Worm (Caenorhabditis elegans): ENCODE measurements around the gene mrpl-18.

DNA sequence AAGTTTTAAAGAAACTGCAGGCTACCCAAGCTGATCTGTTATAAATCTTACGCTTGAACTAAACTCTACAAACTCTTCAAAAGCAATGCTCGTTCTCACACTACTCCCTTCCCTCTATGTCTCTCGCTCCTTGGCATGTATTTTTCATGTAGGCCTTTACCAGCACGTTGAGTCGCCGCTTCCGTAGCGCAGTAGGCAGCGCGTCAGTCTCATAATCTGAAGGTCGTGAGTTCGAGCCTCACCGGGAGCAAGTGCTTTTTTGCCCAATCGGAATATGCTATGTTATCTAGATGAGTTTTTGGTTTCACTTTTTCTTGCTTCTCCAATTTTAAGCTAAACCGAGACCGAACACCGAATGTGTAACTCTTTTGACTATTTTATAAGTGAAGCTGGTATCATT lies 38.3 kb upstream of the mrpl-18 start:
- no peak for TF ChIP-seq elt-3 (tag; optimal IDR thresholded peaks at IDR 0.05)
- peak; percentile 57 for TF ChIP-seq sma-9 (GFP tag; optimal IDR thresholded peaks at IDR 0.05)
- no peak for TF ChIP-seq sma-9 (tag; optimal IDR thresholded peaks at IDR 0.05)
- TF ChIP-seq mab-5 (tag; optimal IDR thresholded peaks at IDR 0.05), result no peak
- no peak for TF ChIP-seq nhr-23 (tag; optimal IDR thresholded peaks at IDR 0.05)
- TF ChIP-seq R02D3.7 (tag; optimal IDR thresholded peaks at IDR 0.05), result no peak
- no peak for TF ChIP-seq dmd-4 (tag; optimal IDR thresholded peaks at IDR 0.05)
- TF ChIP-seq alr-1 (tag; optimal IDR thresholded peaks at IDR 0.05), result no peak
- TF ChIP-seq blmp-1 (tag; optimal IDR thresholded peaks at IDR 0.05; ENCODE audit: insufficient read depth), result no peak
- peak; percentile 10 for TF ChIP-seq fos-1 (tag; optimal IDR thresholded peaks at IDR 0.05)
